Fruit fly (Drosophila melanogaster) whole organism, embryonic: ENCODE results near the gene CCDC53.
A peak's percentile ranks its signal among the peaks of the same experiment; 100 is the strongest.

Source experiments
- CG1233 ChIP-seq: fragments of 200-800 bp; sonication (Bioruptor generic); optimal IDR thresholded peaks from 4 replicates; lab custom pipeline; 2018; ENCODE audit warnings: missing biosample characterization, mild to moderate bottlenecking, missing genetic modification characterization
- CG13296 ChIP-seq: fragments of 200-800 bp; sonication (Bioruptor generic); optimal IDR thresholded peaks from 3 replicates; lab custom pipeline; 2018; ENCODE audit warnings: missing biosample characterization, mild to moderate bottlenecking, missing genetic modification characterization
- CG13424 ChIP-seq: fragments of 200-800 bp; sonication (Bioruptor generic); optimal IDR thresholded peaks from 2 replicates; lab custom pipeline; 2019; ENCODE audit warnings: missing biosample characterization, mild to moderate bottlenecking, missing genetic modification characterization, moderate library complexity
- CG15073 ChIP-seq: fragments of 200-800 bp; sonication (Bioruptor generic); optimal IDR thresholded peaks from 2 replicates; lab custom pipeline; 2016; ENCODE audit warnings: missing biosample characterization, missing genetic modification characterization
- CG15696 ChIP-seq: fragments of 200-800 bp; sonication (Bioruptor generic); optimal IDR thresholded peaks from 2 replicates; lab custom pipeline; 2019; ENCODE audit warnings: missing biosample characterization, mild to moderate bottlenecking, missing genetic modification characterization, moderate library complexity
- CG16815 ChIP-seq: fragments of 200-800 bp; sonication (Bioruptor generic); optimal IDR thresholded peaks from 3 replicates; lab custom pipeline; 2017; ENCODE audit warnings: missing biosample characterization, mild to moderate bottlenecking, missing genetic modification characterization
- CG17568 ChIP-seq: fragments of 200-800 bp; sonication (Bioruptor generic); optimal IDR thresholded peaks from 2 replicates; lab custom pipeline; 2018; ENCODE audit warnings: missing biosample characterization, mild to moderate bottlenecking, missing genetic modification characterization, moderate library complexity
- CG18262 ChIP-seq: fragments of 200-800 bp; optimal IDR thresholded peaks from 3 replicates; lab custom pipeline; 2019; ENCODE audit warnings: missing biosample characterization, mild to moderate bottlenecking, missing genetic modification characterization, moderate library complexity
- CG2116 ChIP-seq: fragments of 200-800 bp; sonication (Bioruptor generic); optimal IDR thresholded peaks from 3 replicates; lab custom pipeline; 2018; ENCODE audit warnings: missing biosample characterization, mild to moderate bottlenecking, missing genetic modification characterization
- CG3163 ChIP-seq: fragments of 200-800 bp; sonication (Bioruptor generic); optimal IDR thresholded peaks from 3 replicates; lab custom pipeline; 2016; ENCODE audit warnings: missing biosample characterization, missing genetic modification characterization
- CG32767 ChIP-seq: fragments of 200-800 bp; sonication (Bioruptor generic); IDR thresholded peaks from 2 replicates; pipeline ENCODE4 v1.3.6; 2022; ENCODE audit warnings: missing biosample characterization, missing genetic modification characterization
- CG33557 ChIP-seq: fragments of 200-800 bp; sonication (Bioruptor generic); optimal IDR thresholded peaks from 2 replicates; lab custom pipeline; 2019; ENCODE audit warnings: missing biosample characterization, mild to moderate bottlenecking, missing genetic modification characterization, moderate library complexity
- CG3726 ChIP-seq: fragments of 200-800 bp; sonication (Bioruptor generic); IDR thresholded peaks from 3 replicates; pipeline ENCODE4, ENCODE4 v1.3.6; 2022; ENCODE audit warnings: missing biosample characterization, missing genetic modification characterization
- CG7372 ChIP-seq: fragments of 200-800 bp; sonication (Bioruptor generic); IDR thresholded peaks from 2 replicates; pipeline ENCODE4 v1.3.6; 2022; ENCODE audit warnings: missing biosample characterization, missing genetic modification characterization
- CG7556 ChIP-seq: fragments of 200-800 bp; sonication (Bioruptor generic); optimal IDR thresholded peaks from 2 replicates; lab custom pipeline; 2017; ENCODE audit warnings: missing biosample characterization, mild to moderate bottlenecking, missing genetic modification characterization
- CG8924 ChIP-seq: fragments of 200-800 bp; optimal IDR thresholded peaks from 3 replicates; lab custom pipeline; 2019; ENCODE audit warnings: missing biosample characterization, mild to moderate bottlenecking, missing genetic modification characterization, moderate library complexity
- CTCF ChIP-seq: fragments of 200-800 bp; sonication (Bioruptor generic); optimal IDR thresholded peaks from 2 replicates; lab custom pipeline; 2017; ENCODE audit warnings: missing biosample characterization, mild to moderate bottlenecking, missing genetic modification characterization, moderate library complexity
- D19B ChIP-seq: fragments of 200-800 bp; sonication (Bioruptor generic); optimal IDR thresholded peaks from 2 replicates; lab custom pipeline; 2017; ENCODE audit warnings: missing biosample characterization, mild to moderate bottlenecking, missing genetic modification characterization
- Deaf1 ChIP-seq: fragments of 200-800 bp; optimal IDR thresholded peaks from 3 replicates; lab custom pipeline; 2019; ENCODE audit warnings: missing biosample characterization, mild to moderate bottlenecking, missing genetic modification characterization, moderate library complexity
- HLH54F ChIP-seq: fragments of 200-800 bp; sonication (Bioruptor generic); optimal IDR thresholded peaks from 3 replicates; lab custom pipeline; 2016; ENCODE audit warnings: missing biosample characterization, missing genetic modification characterization
- HLHmδ ChIP-seq: fragments of 200-800 bp; sonication (Bioruptor generic); optimal IDR thresholded peaks from 2 replicates; lab custom pipeline; 2018; ENCODE audit warnings: missing biosample characterization, mild to moderate bottlenecking, missing genetic modification characterization, moderate library complexity
- Hr3 ChIP-seq: fragments of 200-800 bp; sonication (Bioruptor generic); optimal IDR thresholded peaks from 3 replicates; lab custom pipeline; 2016; ENCODE audit warnings: missing biosample characterization, missing genetic modification characterization
- MESR4 ChIP-seq: fragments of 200-800 bp; sonication (Bioruptor generic); optimal IDR thresholded peaks from 2 replicates; lab custom pipeline; 2018; ENCODE audit warnings: missing biosample characterization, mild to moderate bottlenecking, missing genetic modification characterization, moderate library complexity
- Med ChIP-seq: fragments of 200-800 bp; sonication (Bioruptor generic); peaks from one replicate; lab custom pipeline; 2016; ENCODE audit warnings: missing biosample characterization, missing genetic modification characterization, mild to moderate bottlenecking, inconsistent platforms, moderate library complexity
- NC2α ChIP-seq: fragments of 200-800 bp; sonication (Bioruptor generic); optimal IDR thresholded peaks from 2 replicates; lab custom pipeline; 2016; ENCODE audit warnings: missing biosample characterization, missing genetic modification characterization
- Nf-YB ChIP-seq: fragments of 200-800 bp; sonication (Bioruptor generic); optimal IDR thresholded peaks from 3 replicates; lab custom pipeline; 2019; ENCODE audit warnings: missing biosample characterization, mild to moderate bottlenecking, missing genetic modification characterization, moderate library complexity
- Nf-YC ChIP-seq: fragments of 200-800 bp; optimal IDR thresholded peaks from 3 replicates; lab custom pipeline; 2019; ENCODE audit warnings: missing biosample characterization, mild to moderate bottlenecking, missing genetic modification characterization, moderate library complexity
- NfI ChIP-seq: fragments of 200-800 bp; sonication (Bioruptor generic); optimal IDR thresholded peaks from 3 replicates; lab custom pipeline; 2018; ENCODE audit warnings: missing biosample characterization, mild to moderate bottlenecking, missing genetic modification characterization, moderate library complexity
- Oaz ChIP-seq: fragments of 200-800 bp; sonication (Bioruptor generic); IDR thresholded peaks from 2 replicates; pipeline ENCODE4 v1.3.6; 2022; ENCODE audit warnings: missing biosample characterization, missing genetic modification characterization
- PHDP ChIP-seq: fragments of 200-800 bp; sonication (Bioruptor generic); optimal IDR thresholded peaks from 3 replicates; lab custom pipeline; 2018; ENCODE audit warnings: missing biosample characterization, mild to moderate bottlenecking, missing genetic modification characterization, moderate library complexity
- Sox102F ChIP-seq: fragments of 200-800 bp; sonication (Bioruptor generic); optimal IDR thresholded peaks from 2 replicates; lab custom pipeline; 2018; ENCODE audit warnings: missing biosample characterization, mild to moderate bottlenecking, missing genetic modification characterization, moderate library complexity
- bbx ChIP-seq: fragments of 200-800 bp; sonication (Bioruptor generic); IDR thresholded peaks from 2 replicates; pipeline ENCODE4 v1.3.6; 2022; ENCODE audit warnings: missing biosample characterization, missing genetic modification characterization; ENCODE audit not compliant: partially characterized antibody
- crc ChIP-seq: fragments of 200-800 bp; sonication (Bioruptor generic); optimal IDR thresholded peaks from 2 replicates; lab custom pipeline; 2016; ENCODE audit warnings: missing biosample characterization, missing genetic modification characterization
- dati ChIP-seq: fragments of 200-800 bp; sonication (Bioruptor generic); IDR thresholded peaks from 2 replicates; pipeline ENCODE4 v1.3.6; 2022; ENCODE audit warnings: missing biosample characterization, missing genetic modification characterization
- dm ChIP-seq: fragments of 200-800 bp; sonication (Bioruptor generic); optimal IDR thresholded peaks from 3 replicates; lab custom pipeline; 2016; ENCODE audit warnings: missing biosample characterization, missing genetic modification characterization
- ftz-f1 ChIP-seq: fragments of 200-800 bp; sonication (Bioruptor generic); optimal IDR thresholded peaks from 2 replicates; lab custom pipeline; 2016; ENCODE audit warnings: missing biosample characterization, missing genetic modification characterization
- fu2 ChIP-seq: fragments of 200-800 bp; sonication (Bioruptor generic); optimal IDR thresholded peaks from 2 replicates; lab custom pipeline; 2016; ENCODE audit warnings: missing biosample characterization, missing genetic modification characterization
- gce ChIP-seq: fragments of 200-800 bp; sonication (Bioruptor generic); IDR thresholded peaks from 3 replicates; pipeline ENCODE4 v1.3.6; 2022; ENCODE audit warnings: missing biosample characterization, missing genetic modification characterization
- ham ChIP-seq: fragments of 200-800 bp; sonication (Bioruptor generic); IDR thresholded peaks from 2 replicates; pipeline ENCODE4 v1.3.6; 2022; ENCODE audit warnings: missing biosample characterization, missing genetic modification characterization
- kni ChIP-seq: fragments of 200-800 bp; sonication (Bioruptor generic); optimal IDR thresholded peaks from 3 replicates; lab custom pipeline; 2017; ENCODE audit warnings: mild to moderate bottlenecking, missing biosample characterization, missing genetic modification reagents, missing genetic modification characterization
- nerfin-2 ChIP-seq: fragments of 200-800 bp; sonication (Bioruptor generic); IDR thresholded peaks from 2 replicates; pipeline ENCODE4 v1.3.6; 2022; ENCODE audit warnings: missing biosample characterization, missing genetic modification characterization; ENCODE audit not compliant: partially characterized antibody
- nmo ChIP-seq: fragments of 200-800 bp; sonication (Bioruptor generic); optimal IDR thresholded peaks from 2 replicates; lab custom pipeline; 2018; ENCODE audit warnings: missing biosample characterization, mild to moderate bottlenecking, missing genetic modification characterization, moderate library complexity
- org-1 ChIP-seq: fragments of 200-800 bp; sonication (Bioruptor generic); optimal IDR thresholded peaks from 2 replicates; lab custom pipeline; 2017; ENCODE audit warnings: missing biosample characterization, missing genetic modification characterization
- pan ChIP-seq, 4 experiments: fragments of >200 bp in 3 of 4; fragments of 200-800 bp in 1 of 4; sonication (Bioruptor generic) in 1 of 4; optimal IDR thresholded peaks in 3 of 4; IDR thresholded peaks in 1 of 4; 2 replicates each; pipeline versions ENCODE4 v1.3.6 to Lab custom; 2017 to 2022; ENCODE audit warnings: missing biosample characterization in 2 of 4, missing genetic modification characterization in 2 of 4, mixed read lengths in 1 of 4
- rib ChIP-seq: fragments of 200-800 bp; sonication (Bioruptor generic); IDR thresholded peaks from 2 replicates; pipeline ENCODE4 v1.3.6; 2022; ENCODE audit warnings: missing biosample characterization, missing genetic modification characterization
- schlank ChIP-seq: fragments of 200-800 bp; sonication (Bioruptor generic); optimal IDR thresholded peaks from 2 replicates; lab custom pipeline; 2018; ENCODE audit warnings: missing biosample characterization, mild to moderate bottlenecking, missing genetic modification characterization
- sens ChIP-seq: fragments of 200-800 bp; sonication (Bioruptor generic); peaks from one replicate; lab custom pipeline; 2016; ENCODE audit warnings: missing biosample characterization, missing genetic modification characterization
- tx ChIP-seq: fragments of 200-800 bp; sonication (Bioruptor generic); optimal IDR thresholded peaks from 2 replicates; lab custom pipeline; 2016; ENCODE audit warnings: missing biosample characterization, missing genetic modification characterization
- vnd ChIP-seq: fragments of 200-800 bp; sonication (Bioruptor generic); IDR thresholded peaks from 3 replicates; pipeline ENCODE4 v1.3.6; 2022; ENCODE audit warnings: missing biosample characterization, missing genetic modification characterization; ENCODE audit not compliant: partially characterized antibody
- zen ChIP-seq: fragments of 200-800 bp; sonication (Bioruptor generic); optimal IDR thresholded peaks from 3 replicates; lab custom pipeline; 2018; ENCODE audit warnings: missing biosample characterization, mild to moderate bottlenecking, missing genetic modification characterization, moderate library complexity
- zfh1 ChIP-seq: fragments of 200-800 bp; sonication (Bioruptor generic); IDR thresholded peaks from 3 replicates; pipeline ENCODE4 v1.3.6; 2022; ENCODE audit warnings: missing biosample characterization, missing genetic modification characterization

The CCDC53 gene

DNA sequence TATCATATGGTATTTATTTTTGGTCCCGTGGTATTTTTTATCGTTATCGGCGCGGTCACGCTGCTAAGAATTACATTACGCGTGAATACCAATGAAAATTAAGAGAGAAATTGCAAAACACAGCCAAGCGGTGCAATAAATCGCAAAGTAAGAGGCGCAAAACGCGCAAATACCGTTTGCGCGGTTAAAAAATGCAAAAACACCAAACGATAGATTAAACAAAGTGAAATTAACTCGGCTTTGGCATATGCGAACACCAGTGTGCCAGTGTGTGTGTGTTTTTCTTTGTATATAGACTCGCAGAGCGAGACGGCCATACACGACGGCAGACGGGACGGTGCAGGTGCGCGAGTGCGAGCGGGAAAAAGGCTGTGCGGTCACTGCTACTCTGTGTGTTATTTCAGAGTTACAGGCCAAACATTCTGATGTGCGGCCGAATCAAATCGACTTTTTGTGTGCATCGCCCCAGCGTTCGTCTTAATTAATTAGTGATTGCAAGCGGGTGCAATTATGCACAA is 10.2 kb upstream of the CCDC53 start, which contains the start of gene Cka (continued):
- TF ChIP-seq pan (optimal IDR thresholded peaks at IDR 0.05; lab: Kevin White, UChicago) (no peak), pan (GFP tag; optimal IDR thresholded peaks at IDR 0.05 in 1 of 2, IDR thresholded peaks at IDR 0.05 in 1 of 2) (peak in 1 of 2 experiments; percentile 22), D19B (GFP tag; lab: Kevin White, UChicago) (no peak), NC2α (GFP tag; lab: Kevin White, UChicago) (no peak), ftz-f1 (GFP tag; lab: Kevin White, UChicago) (peak; percentile 69), Oaz (GFP tag; lab: Robert Waterston, UW) (no peak), CG15073 (GFP tag; lab: Kevin White, UChicago) (no peak), CG8924 (tag; lab: Kevin White, UChicago) (peak; percentile 32), zfh1 (GFP tag; lab: Robert Waterston, UW) (no peak), CG16815 (GFP tag; lab: Kevin White, UChicago) (no peak), CG2116 (no peak), HLH54F (GFP tag; lab: Kevin White, UChicago) (no peak), Nf-YC (tag; lab: Kevin White, UChicago) (peak; percentile 81), ham (GFP tag; lab: Robert Waterston, UW) (no peak), CG18262 (tag; lab: Kevin White, UChicago) (peak; percentile 1), CG7372 (GFP tag; lab: Robert Waterston, UW) (0 out of 2 replicates have a peak, but pooled peaks have one; percentile 35), fu2 (GFP tag; lab: Kevin White, UChicago) (no peak), CG17568 (no peak), nmo (peak; percentile 35), nerfin-2 (GFP tag; lab: Robert Waterston, UW) (no peak), Med (GFP tag; lab: Kevin White, UChicago) (peak; percentile 87), CTCF (GFP tag; lab: Kevin White, UChicago) (no peak), dm (GFP tag; lab: Kevin White, UChicago) (peak; percentile 4), Hr3 (GFP tag; lab: Kevin White, UChicago) (no peak), org-1 (GFP tag; lab: Kevin White, UChicago) (no peak), HLHmδ (GFP tag; lab: Kevin White, UChicago) (peak; percentile 54), NfI (peak; percentile 34), Nf-YB (peak; percentile 75), crc (GFP tag; lab: Kevin White, UChicago) (no peak), tx (no peak), CG13424 (tag; lab: Kevin White, UChicago) (peak; percentile 18), Sox102F (GFP tag; lab: Kevin White, UChicago) (no peak), bbx (GFP tag; lab: Robert Waterston, UW) (peak; percentile 68), PHDP (tag; lab: Kevin White, UChicago) (no peak), schlank (tag; lab: Kevin White, UChicago) (peak; percentile 31), MESR4 (GFP tag; lab: Kevin White, UChicago) (peak; percentile 88), CG3163 (GFP tag; lab: Kevin White, UChicago) (no peak), vnd (no peak), rib (GFP tag; lab: Robert Waterston, UW) (peak; percentile 69), CG15696 (tag; lab: Kevin White, UChicago) (no peak), CG7556 (GFP tag; lab: Kevin White, UChicago) (no peak), CG1233 (GFP tag; lab: Kevin White, UChicago) (peak; percentile 23), Deaf1 (tag; lab: Kevin White, UChicago) (peak; percentile 23), CG3726 (GFP tag; lab: Robert Waterston, UW) (no peak), CG32767 (GFP tag; lab: Robert Waterston, UW) (peak; percentile 77), kni (GFP tag; lab: Kevin White, UChicago) (peak; percentile 13), CG13296 (peak; percentile 21), gce (no peak), dati (no peak), sens (GFP tag; lab: Kevin White, UChicago) (peak; percentile 41), zen (tag; lab: Kevin White, UChicago) (peak; percentile 7), CG33557 (peak; percentile 46)
